Worm (Caenorhabditis elegans) whole organism, L4 larva: ENCODE results near the gene btb-9.

Experiments used
- snpc-4 ChIP-seq: fragments of 150-350 bp; optimal IDR thresholded peaks from 2 replicates; lab custom pipeline; 2014; ENCODE audit warnings: missing biosample characterization, missing genetic modification characterization
- tra-1 ChIP-seq: fragments of 200-800 bp; sonication (Bioruptor generic); IDR thresholded peaks from 2 replicates; pipeline ENCODE4 v1.3.6; 2022; ENCODE audit warnings: missing genetic modification reagents, missing genetic modification characterization, missing compliant biosample characterization
- ztf-11 ChIP-seq: fragments of 150-350 bp; optimal IDR thresholded peaks from 2 replicates; lab custom pipeline; 2014; ENCODE audit warnings: missing biosample characterization, missing genetic modification characterization

DNA sequence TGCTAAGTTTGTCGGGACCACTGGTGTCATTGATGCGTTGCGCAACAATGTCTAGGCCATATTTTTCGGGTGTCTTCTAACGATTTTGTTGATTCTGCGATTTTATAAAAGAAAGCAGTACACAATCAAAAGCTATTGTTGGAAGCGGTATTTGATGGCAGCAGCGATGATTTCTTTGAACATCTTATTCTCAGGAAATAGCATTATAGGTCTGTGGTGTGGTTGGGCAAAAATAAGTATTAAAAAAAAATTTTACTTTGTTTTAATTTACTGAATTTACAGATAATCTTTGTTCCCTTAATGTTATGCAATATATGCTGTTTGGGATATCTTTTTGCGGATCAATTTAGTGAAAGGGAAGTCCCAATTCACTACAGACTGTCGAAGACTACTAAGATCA, 28.7 kb downstream of the btb-9 start, which contains the start of gene F36H5.10:
- TF ChIP-seq ztf-11 (tag; lab: Kevin White, UChicago) (no peak), tra-1 (GFP tag; lab: Robert Waterston, UW) (no peak), snpc-4 (tag; lab: Kevin White, UChicago) (no peak)
